Worm (Caenorhabditis elegans): ENCODE results near the gene shn-1.

Gene shn-1

DNA sequence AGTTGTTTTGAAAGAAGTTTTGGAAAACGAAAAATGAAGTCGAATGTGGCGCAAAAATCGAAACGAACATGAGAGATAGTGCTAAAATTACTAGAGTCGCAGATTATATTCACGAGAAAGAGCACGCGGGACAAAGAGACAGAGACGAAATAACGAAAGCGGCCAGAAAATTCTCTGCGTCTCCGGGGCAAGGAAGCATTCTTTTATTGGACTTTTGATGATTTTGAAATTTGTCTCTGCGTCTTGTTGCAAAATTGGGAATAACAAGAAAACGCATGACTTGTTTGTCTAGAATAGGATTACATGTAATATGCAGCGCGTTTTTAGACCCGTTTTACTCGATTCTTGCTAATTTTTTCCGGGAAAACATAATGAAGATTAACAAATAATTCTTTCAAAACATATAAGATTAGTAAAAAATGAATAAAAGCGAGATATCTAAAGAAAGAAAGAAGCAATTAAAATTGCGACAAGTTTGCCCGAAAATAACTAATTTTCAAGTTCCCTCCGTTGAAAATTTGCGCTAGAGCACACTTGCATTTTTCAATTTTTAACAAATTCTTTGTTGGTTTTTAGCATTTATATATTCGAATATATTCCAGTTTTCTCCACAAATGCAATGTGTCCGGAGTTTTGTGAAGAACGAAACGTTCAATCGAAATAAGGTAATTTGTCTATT lies 42.7 kb downstream of the shn-1 start, which contains the start of the genes B0491.6 and pigm-1 (continued):
- TF ChIP-seq vab-15 (tag; optimal IDR thresholded peaks at IDR 0.05) (no peak), nhr-237 (tag; optimal IDR thresholded peaks at IDR 0.05) (no peak), egl-13 (tag; optimal IDR thresholded peaks at IDR 0.05) (peak; percentile 71), ztf-11 (tag; optimal IDR thresholded peaks at IDR 0.05) (no peak), C04F5.9 (tag; optimal IDR thresholded peaks at IDR 0.05) (no peak), pqm-1 (tag; optimal IDR thresholded peaks at IDR 0.05) (no peak), ceh-90 (tag; optimal IDR thresholded peaks at IDR 0.05) (peak; percentile 6), hpl-2 (GFP tag; optimal IDR thresholded peaks at IDR 0.05) (no peak), irx-1 (tag; optimal IDR thresholded peaks at IDR 0.05) (peak; percentile 62), aly-2 (tag; optimal IDR thresholded peaks at IDR 0.05) (no peak), nhr-76 (tag; optimal IDR thresholded peaks at IDR 0.05) (no peak), swsn-7 (tag; optimal IDR thresholded peaks at IDR 0.05) (peak; percentile 77), pax-3 (tag; optimal IDR thresholded peaks at IDR 0.05) (peak; percentile 76), nhr-84 (tag; optimal IDR thresholded peaks at IDR 0.05) (no peak), efl-1 (optimal IDR thresholded peaks at IDR 0.05) (peak; percentile 54 to 92), efl-1 (GFP tag; optimal IDR thresholded peaks at IDR 0.05 in 1 of 2) (peak; percentile 90 to 99), sptf-1 (tag; optimal IDR thresholded peaks at IDR 0.05) (no peak), lin-39 (tag; optimal IDR thresholded peaks at IDR 0.05) (no peak), elt-2 (tag; optimal IDR thresholded peaks at IDR 0.05) (peak; percentile 47), jun-1 (tag; optimal IDR thresholded peaks at IDR 0.05) (peak; percentile 14), ceh-8 (GFP tag; optimal IDR thresholded peaks at IDR 0.05) (peak; percentile 48), mef-2 (tag; optimal IDR thresholded peaks at IDR 0.05) (peak; percentile 63), lsy-2 (tag; optimal IDR thresholded peaks at IDR 0.05) (peak; percentile 48 to 75), mep-1 (tag; optimal IDR thresholded peaks at IDR 0.05) (peak; percentile 37), efl-3 (GFP tag; optimal IDR thresholded peaks at IDR 0.05) (no peak), zag-1 (tag; optimal IDR thresholded peaks at IDR 0.05) (no peak), grh-1 (GFP tag; IDR thresholded peaks at IDR 0.05) (no peak), hlh-17 (GFP tag; optimal IDR thresholded peaks at IDR 0.05; ENCODE audit: borderline replicate concordance) (no peak), nhr-47 (tag; optimal IDR thresholded peaks at IDR 0.05) (peak; percentile 89), nhr-28 (tag; optimal IDR thresholded peaks at IDR 0.05) (no peak), mab-9 (GFP tag; IDR thresholded peaks at IDR 0.05) (no peak), skn-1 (tag; optimal IDR thresholded peaks at IDR 0.05) (peak; percentile 79), ceh-82 (tag; optimal IDR thresholded peaks at IDR 0.05) (peak; percentile 12 to 45 (median 44)), mdl-1 (tag; optimal IDR thresholded peaks at IDR 0.05) (peak in 1 of 2 experiments; percentile 42), fkh-8 (tag; optimal IDR thresholded peaks at IDR 0.05) (peak; percentile 95), lir-3 (tag; optimal IDR thresholded peaks at IDR 0.05; ENCODE audit: poor library complexity) (peak; percentile 30), unc-98 (GFP tag; IDR thresholded peaks at IDR 0.05) (no peak), aha-1 (tag; optimal IDR thresholded peaks at IDR 0.05) (no peak), isw-1 (GFP tag; IDR thresholded peaks at IDR 0.05) (peak; percentile 42), dpl-1 (GFP tag; optimal IDR thresholded peaks at IDR 0.05) (peak; percentile 80 to 92 (median 87)), nhr-12 (tag; optimal IDR thresholded peaks at IDR 0.05) (no peak), unc-130 (tag; optimal IDR thresholded peaks at IDR 0.05) (peak; percentile 63), fkh-4 (tag; optimal IDR thresholded peaks at IDR 0.05; ENCODE audit: borderline replicate concordance) (peak; percentile 54), ces-1 (GFP tag; optimal IDR thresholded peaks at IDR 0.05) (no peak), rnt-1 (tag; optimal IDR thresholded peaks at IDR 0.05) (peak; percentile 29)
